Fruit fly (Drosophila melanogaster): Measurements from ENCODE around the gene CG33725.
A peak's percentile ranks its signal among the peaks of the same experiment; 100 is the strongest.

The CG33725 gene

DNA sequence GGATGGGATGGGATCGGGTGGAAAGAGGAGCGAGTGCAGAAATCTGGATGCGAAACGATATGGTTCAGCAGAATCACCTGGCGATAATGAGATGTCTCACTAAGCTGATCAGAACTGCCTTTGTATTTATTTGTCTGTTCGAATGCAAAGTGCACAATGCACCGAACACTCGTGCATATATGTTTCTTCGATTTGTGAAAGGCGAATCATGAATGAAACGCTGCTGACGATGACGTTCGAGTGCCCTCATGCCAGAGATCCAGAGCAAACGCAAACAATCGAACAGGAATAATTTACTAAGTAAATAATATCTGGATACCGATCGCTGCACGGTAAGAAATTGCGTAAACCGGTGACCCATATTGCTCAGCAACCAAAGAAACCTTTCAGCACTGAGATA is 12.7 kb upstream of the CG33725 start, which contains the start of gene CG32102:
TSS of gene CG32102 (minus strand) at position 101 of the 400 bp plus-strand sequence.
- no peak for TF ChIP-seq CG11560 (tag; IDR thresholded peaks at IDR 0.05)
- no peak for TF ChIP-seq fd64A (GFP tag; optimal IDR thresholded peaks at IDR 0.05)
- TF ChIP-seq lilli (GFP tag; optimal IDR thresholded peaks at IDR 0.05) = no peak
- no peak for TF ChIP-seq CG16815 (GFP tag; optimal IDR thresholded peaks at IDR 0.05)
- no peak for TF ChIP-seq vfl (GFP tag; optimal IDR thresholded peaks at IDR 0.05)
- TF ChIP-seq CG12219 (GFP tag; optimal IDR thresholded peaks at IDR 0.05) = no peak
- TF ChIP-seq HLH3B (GFP tag; IDR thresholded peaks at IDR 0.05) = no peak
- no peak for TF ChIP-seq CG14860 (GFP tag; IDR thresholded peaks at IDR 0.05; ENCODE audit: partially characterized antibody)
- no peak for TF ChIP-seq lov (optimal IDR thresholded peaks at IDR 0.05)
- TF ChIP-seq lov (GFP tag; IDR thresholded peaks at IDR 0.05) = no peak
- no peak for TF ChIP-seq gt (GFP tag; IDR thresholded peaks at IDR 0.05)
- no peak for TF ChIP-seq usp (GFP tag; optimal IDR thresholded peaks at IDR 0.05)
- TF ChIP-seq CG5180 (GFP tag; optimal IDR thresholded peaks at IDR 0.05) = no peak
- no peak for TF ChIP-seq otp (GFP tag; IDR thresholded peaks at IDR 0.05)
- TF ChIP-seq fu2 (GFP tag; optimal IDR thresholded peaks at IDR 0.05) = no peak
- no peak for TF ChIP-seq Mes4 (GFP tag; optimal IDR thresholded peaks at IDR 0.05)
- TF ChIP-seq tio (GFP tag; optimal IDR thresholded peaks at IDR 0.05) = no peak

DNA sequence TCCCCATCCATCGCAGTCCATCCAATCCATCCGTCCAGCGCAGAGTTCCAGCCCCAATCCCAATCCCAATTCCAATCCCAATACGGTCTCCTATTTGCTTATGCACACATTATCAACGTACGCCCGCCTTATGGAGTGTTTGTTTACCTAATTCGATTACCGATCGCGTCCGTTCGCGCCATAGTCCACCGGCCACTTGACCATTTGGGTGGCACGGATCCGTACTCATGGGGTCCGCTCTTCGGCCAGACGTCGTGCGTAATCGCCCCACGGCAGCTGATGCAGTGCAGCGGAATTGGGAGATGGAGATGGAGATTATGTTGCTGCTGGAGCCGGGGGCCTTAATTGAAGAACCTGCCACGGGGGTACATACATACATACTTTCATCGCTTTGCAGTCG is 11.9 kb upstream of the CG33725 start:
- peak; percentile 59 for TF ChIP-seq Med (GFP tag)
- TF ChIP-seq CG1832 (GFP tag; optimal IDR thresholded peaks at IDR 0.05) = peak; percentile 27
- TF ChIP-seq prd (optimal IDR thresholded peaks at IDR 0.05) = no peak
- 0 out of 3 replicates have a peak, but pooled peaks have one; percentile 20 for TF ChIP-seq prd (GFP tag; IDR thresholded peaks at IDR 0.05)
- 0 out of 3 replicates have a peak, but pooled peaks have one; percentile 60 for TF ChIP-seq z (GFP tag; IDR thresholded peaks at IDR 0.05)
- TF ChIP-seq sens (GFP tag) = peak; percentile 33
- TF ChIP-seq Ets65A (GFP tag) = peak; percentile 78
- TF ChIP-seq CG6854 (GFP tag; optimal IDR thresholded peaks at IDR 0.05) = no peak
- no peak for TF ChIP-seq CG10543 (GFP tag; optimal IDR thresholded peaks at IDR 0.05)
- 0 out of 3 replicates have a peak, but pooled peaks have one; percentile 31 for TF ChIP-seq hb (GFP tag; IDR thresholded peaks at IDR 0.05; ENCODE audit: partially characterized antibody)
- TF ChIP-seq bbx (GFP tag; IDR thresholded peaks at IDR 0.05; ENCODE audit: partially characterized antibody) = peak; percentile 23; the same call in 1 of the 2 replicates
- 0 out of 2 replicates have a peak, but pooled peaks have one; percentile 7 for TF ChIP-seq Dref (GFP tag; IDR thresholded peaks at IDR 0.05)

DNA sequence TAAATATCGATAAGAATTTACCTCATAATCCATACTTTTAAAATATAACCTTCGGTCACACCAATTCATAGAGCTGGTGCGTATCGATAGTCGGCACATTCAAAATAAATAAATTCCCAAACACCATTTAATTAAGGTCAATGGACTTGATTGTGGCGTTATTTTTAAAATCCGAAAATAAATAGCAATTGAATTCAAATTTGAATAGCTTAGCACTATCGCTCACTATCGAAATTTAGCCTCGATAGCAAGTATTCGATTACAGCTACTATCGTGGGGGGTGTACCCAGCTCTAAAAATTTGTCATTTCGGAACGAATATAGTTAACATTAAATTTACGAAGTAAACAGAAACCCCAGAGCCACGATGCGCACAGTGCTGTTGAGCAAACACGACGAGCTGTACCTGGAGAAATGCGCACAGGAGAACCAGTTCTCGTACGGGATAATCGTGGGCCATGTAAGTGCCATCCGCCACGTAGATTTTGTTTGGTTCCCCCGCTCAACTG is 10.9 kb upstream of the CG33725 start, which contains the start of gene CG10616:
TSS of gene CG10616 (plus strand) at position 258 of the 508 bp plus-strand sequence.
- no peak for TF ChIP-seq CG7839 (tag; optimal IDR thresholded peaks at IDR 0.05)
- TF ChIP-seq CG10565 (GFP tag; optimal IDR thresholded peaks at IDR 0.05) = no peak
- no peak for TF ChIP-seq Abd-B (GFP tag; optimal IDR thresholded peaks at IDR 0.05)
- TF ChIP-seq amos (GFP tag; IDR thresholded peaks at IDR 0.05; ENCODE audit: partially characterized antibody) = peak; percentile 86
- TF ChIP-seq CG12299 (tag; optimal IDR thresholded peaks at IDR 0.05) = no peak
- no peak for TF ChIP-seq Mes4 (GFP tag; optimal IDR thresholded peaks at IDR 0.05)
- no peak for TF ChIP-seq HLHmδ (GFP tag; optimal IDR thresholded peaks at IDR 0.05)
- peak; percentile 37 for TF ChIP-seq CG2712 (tag; optimal IDR thresholded peaks at IDR 0.05)
- no peak for TF ChIP-seq CG6254 (GFP tag; optimal IDR thresholded peaks at IDR 0.05)
- TF ChIP-seq CG17829 (tag; optimal IDR thresholded peaks at IDR 0.05) = peak; percentile 17
- no peak for TF ChIP-seq CG6272 (GFP tag; IDR thresholded peaks at IDR 0.05)
- TF ChIP-seq oc (tag; optimal IDR thresholded peaks at IDR 0.05) = no peak
- no peak for TF ChIP-seq scrt (GFP tag; optimal IDR thresholded peaks at IDR 0.05)
- TF ChIP-seq maf-S (GFP tag; optimal IDR thresholded peaks at IDR 0.05) = no peak
- no peak for TF ChIP-seq Oli (tag; optimal IDR thresholded peaks at IDR 0.05)
- TF ChIP-seq Hmx (GFP tag; optimal IDR thresholded peaks at IDR 0.05) = no peak
- no peak for TF ChIP-seq lbe (GFP tag; optimal IDR thresholded peaks at IDR 0.05)
- TF ChIP-seq CG10543 (GFP tag; optimal IDR thresholded peaks at IDR 0.05) = no peak
- TF ChIP-seq twi (tag; optimal IDR thresholded peaks at IDR 0.05) = no peak
- no peak for TF ChIP-seq Pdp1 (GFP tag; optimal IDR thresholded peaks at IDR 0.05)
- no peak for TF ChIP-seq CG4707 (GFP tag; optimal IDR thresholded peaks at IDR 0.05)
- no peak for TF ChIP-seq CG17359 (tag; optimal IDR thresholded peaks at IDR 0.05)
